Worm (Caenorhabditis elegans): Measurements from ENCODE around the gene Y41C4A.7.

The Y41C4A.7 gene

DNA sequence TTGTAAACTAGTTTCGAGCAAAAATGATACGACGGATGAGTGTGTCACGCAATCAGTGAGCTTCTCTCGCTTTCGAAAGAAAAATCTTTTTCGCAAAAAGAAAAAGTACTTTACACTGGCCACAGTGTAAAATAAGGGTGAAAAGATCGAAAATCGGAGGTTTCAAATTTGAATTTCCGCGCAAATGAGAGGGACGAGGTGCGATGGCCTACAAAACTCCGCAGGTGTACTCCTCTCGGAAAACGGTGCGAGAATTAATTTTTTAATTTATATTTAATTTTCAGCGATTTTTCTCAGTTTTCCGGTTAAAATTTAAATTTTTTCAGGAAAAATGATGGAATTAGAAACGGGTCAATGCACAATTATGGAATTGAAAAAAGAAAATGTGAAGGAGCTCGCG, 48.0 kb downstream of the Y41C4A.7 start, which contains the start of gene mrt-2 (continued):
- TF ChIP-seq F16B12.6 (tag; optimal IDR thresholded peaks at IDR 0.05) (peak; percentile 54), nhr-20 (tag; optimal IDR thresholded peaks at IDR 0.05) (peak; percentile 92), zip-4 (GFP tag; optimal IDR thresholded peaks at IDR 0.05) (peak; percentile 39), egl-13 (tag; optimal IDR thresholded peaks at IDR 0.05) (peak; percentile 97), mef-2 (tag; optimal IDR thresholded peaks at IDR 0.05) (no peak), lin-39 (tag; optimal IDR thresholded peaks at IDR 0.05) (peak; percentile 87), mab-9 (GFP tag; IDR thresholded peaks at IDR 0.05) (peak; percentile 60), fos-1 (tag; optimal IDR thresholded peaks at IDR 0.05) (peak; percentile 48), nhr-47 (tag; optimal IDR thresholded peaks at IDR 0.05) (peak; percentile 95), fkh-10 (GFP tag; optimal IDR thresholded peaks at IDR 0.05) (peak; percentile 23), pax-3 (tag; optimal IDR thresholded peaks at IDR 0.05) (peak; percentile 95), C34B4.2 (tag; optimal IDR thresholded peaks at IDR 0.05) (peak; percentile 49), nhr-237 (tag; optimal IDR thresholded peaks at IDR 0.05) (no peak), nhr-77 (tag; optimal IDR thresholded peaks at IDR 0.05) (peak; percentile 14), egl-27 (tag; optimal IDR thresholded peaks at IDR 0.05) (no peak), fkh-8 (tag; optimal IDR thresholded peaks at IDR 0.05) (peak; percentile 80), jun-1 (tag; optimal IDR thresholded peaks at IDR 0.05) (peak; percentile 34), ztf-4 (tag; optimal IDR thresholded peaks at IDR 0.05) (no peak), ceh-90 (tag; optimal IDR thresholded peaks at IDR 0.05) (peak; percentile 99), hpl-2 (GFP tag; optimal IDR thresholded peaks at IDR 0.05) (no peak), pqm-1 (tag; optimal IDR thresholded peaks at IDR 0.05) (no peak), efl-3 (GFP tag; optimal IDR thresholded peaks at IDR 0.05) (peak; percentile 19), lsy-2 (tag; optimal IDR thresholded peaks at IDR 0.05) (peak; percentile 86 to 88), C16A3.4 (tag; optimal IDR thresholded peaks at IDR 0.05) (peak; percentile 68), zag-1 (tag; optimal IDR thresholded peaks at IDR 0.05) (no peak), nhr-19 (GFP tag; conservative IDR thresholded peaks at IDR 0.05) (peak; percentile 90), unc-98 (GFP tag; IDR thresholded peaks at IDR 0.05) (peak; percentile 90), blmp-1 (tag; optimal IDR thresholded peaks at IDR 0.05) (peak; percentile 69), lir-3 (tag; optimal IDR thresholded peaks at IDR 0.05; ENCODE audit: poor library complexity) (no peak), nhr-84 (tag; optimal IDR thresholded peaks at IDR 0.05) (no peak), sup-37 (GFP tag; optimal IDR thresholded peaks at IDR 0.05) (peak; percentile 14), efl-1 (optimal IDR thresholded peaks at IDR 0.05) (peak; percentile 95 to 97), efl-1 (GFP tag; optimal IDR thresholded peaks at IDR 0.05 in 1 of 2) (peak; percentile 97 to 100), dpl-1 (GFP tag; optimal IDR thresholded peaks at IDR 0.05) (peak; percentile 94 to 96 (median 96)), snpc-4 (tag; optimal IDR thresholded peaks at IDR 0.05) (peak; percentile 37), unc-130 (tag; optimal IDR thresholded peaks at IDR 0.05) (peak; percentile 76)
